Fruit fly (Drosophila melanogaster): ENCODE data around the gene Orct2.
A peak's percentile ranks its signal among the peaks of the same experiment; 100 is the strongest.

The Orct2 gene

dm6 chr3R:24276104-24277008, 3.5 kb downstream of the Orct2 start, which contains the start of gene Orct:
Orct (plus strand) TSS chr3R:24276260.
- TF ChIP-seq CG8478 (optimal IDR thresholded peaks at IDR 0.05) (no peak), CTCF (optimal IDR thresholded peaks at IDR 0.05) (no peak)

- TF ChIP-seq CG8478 (optimal IDR thresholded peaks at IDR 0.05) (no peak), CTCF (optimal IDR thresholded peaks at IDR 0.05) (no peak)
Observed at dm6 chr3R:24278738-24279137, 5.9 kb downstream of the Orct2 start.

DNA sequence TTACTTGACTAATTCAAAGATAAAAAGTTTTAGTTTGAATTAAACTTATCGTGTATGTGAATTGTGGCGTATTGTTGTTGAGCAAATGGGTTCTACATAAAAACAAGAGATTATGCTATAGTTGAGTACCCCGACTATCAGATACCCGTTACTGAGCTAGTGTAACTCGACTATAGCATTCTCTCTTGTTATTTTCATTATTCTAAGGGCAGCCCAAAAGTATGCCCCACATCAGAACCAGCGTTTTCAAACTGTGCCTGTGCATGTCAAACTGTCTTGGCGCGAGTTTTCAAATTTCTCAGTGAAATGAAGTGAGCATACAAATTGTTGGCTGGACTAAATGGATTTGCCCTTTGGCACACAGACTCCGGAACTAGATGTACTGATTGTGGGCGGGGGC, 6.5 kb downstream of the Orct2 start, which contains the start of gene shps:
TSS of gene shps (plus strand) at position 282 of the 400 bp plus-strand sequence.
- TF ChIP-seq CTCF (optimal IDR thresholded peaks at IDR 0.05) (peak; percentile 47 to 63), CG8478 (optimal IDR thresholded peaks at IDR 0.05) (no peak)

DNA sequence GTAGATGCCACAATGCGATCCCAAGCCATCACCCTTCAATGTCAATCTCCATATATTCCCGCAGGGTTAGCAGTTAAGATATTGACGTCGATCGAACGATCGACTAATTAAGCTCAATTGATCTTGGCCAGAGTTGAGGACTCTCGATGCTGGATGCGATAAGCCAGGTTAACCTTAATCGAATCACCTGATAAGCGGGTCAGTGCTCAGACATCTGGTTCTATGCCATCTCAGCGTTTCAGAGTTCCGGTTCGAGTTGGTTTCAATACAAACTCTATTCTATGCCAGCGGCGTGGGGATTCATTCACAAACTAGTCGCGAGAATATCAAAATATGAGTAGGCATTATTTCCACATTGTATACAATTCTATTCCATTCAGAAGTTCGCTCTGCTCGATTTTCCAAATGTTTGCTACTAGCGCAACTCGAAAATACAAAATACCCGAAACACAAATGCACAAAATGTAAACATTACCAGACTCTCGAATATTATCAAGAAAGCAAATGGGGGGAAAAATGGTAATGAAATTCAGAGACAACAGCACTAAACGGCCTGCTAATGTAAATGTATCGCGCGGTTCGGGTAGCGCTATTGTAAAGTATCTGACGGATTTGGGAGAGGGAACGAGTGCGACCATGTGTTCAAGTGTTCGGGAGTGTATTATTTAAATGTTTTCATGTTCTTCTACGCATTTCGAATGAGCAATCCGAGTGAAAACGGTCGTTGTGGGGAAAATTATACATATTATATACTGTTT, 9.9 kb downstream of the Orct2 start:
- TF ChIP-seq CTCF (optimal IDR thresholded peaks at IDR 0.05) (no peak), CG8478 (optimal IDR thresholded peaks at IDR 0.05) (no peak)

dm6 chr3R:24283582-24284085, 10.8 kb downstream of the Orct2 start, which contains the start of gene CG6356:
CG6356 (plus strand) TSS chr3R:24283955.
- no peak for TF ChIP-seq CG8478 (optimal IDR thresholded peaks at IDR 0.05)
- TF ChIP-seq CTCF (optimal IDR thresholded peaks at IDR 0.05) = no peak

DNA sequence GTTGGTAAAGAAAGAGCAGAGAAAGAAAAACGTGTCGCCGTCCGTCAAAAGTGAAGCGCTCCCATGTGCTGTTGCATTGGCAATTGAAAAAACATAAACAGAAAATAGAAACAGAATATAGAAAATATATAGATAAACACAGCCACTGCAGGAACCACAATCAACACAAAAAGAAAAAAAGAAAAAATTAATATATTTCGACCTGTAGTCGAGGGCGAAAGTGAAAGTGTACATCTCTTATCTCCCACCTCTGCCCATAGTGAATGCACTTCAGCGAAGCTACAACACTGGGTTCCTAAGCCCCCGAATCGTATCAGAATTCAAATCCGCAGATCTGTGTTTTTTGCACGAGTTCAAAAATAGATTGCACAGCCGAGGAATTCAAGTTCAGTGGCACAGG, 11.3 kb downstream of the Orct2 start:
- TF ChIP-seq CTCF (optimal IDR thresholded peaks at IDR 0.05) (no peak), CG8478 (optimal IDR thresholded peaks at IDR 0.05) (no peak)

- TF ChIP-seq CTCF (optimal IDR thresholded peaks at IDR 0.05) = no peak
- TF ChIP-seq CG8478 (optimal IDR thresholded peaks at IDR 0.05) = no peak
Observed at dm6 chr3R:24285423-24285822, 12.6 kb downstream of the Orct2 start.

dm6 chr3R:24287157-24287556, 14.3 kb downstream of the Orct2 start:
- no peak for TF ChIP-seq CTCF (optimal IDR thresholded peaks at IDR 0.05)
- no peak for TF ChIP-seq CG8478 (optimal IDR thresholded peaks at IDR 0.05)

DNA sequence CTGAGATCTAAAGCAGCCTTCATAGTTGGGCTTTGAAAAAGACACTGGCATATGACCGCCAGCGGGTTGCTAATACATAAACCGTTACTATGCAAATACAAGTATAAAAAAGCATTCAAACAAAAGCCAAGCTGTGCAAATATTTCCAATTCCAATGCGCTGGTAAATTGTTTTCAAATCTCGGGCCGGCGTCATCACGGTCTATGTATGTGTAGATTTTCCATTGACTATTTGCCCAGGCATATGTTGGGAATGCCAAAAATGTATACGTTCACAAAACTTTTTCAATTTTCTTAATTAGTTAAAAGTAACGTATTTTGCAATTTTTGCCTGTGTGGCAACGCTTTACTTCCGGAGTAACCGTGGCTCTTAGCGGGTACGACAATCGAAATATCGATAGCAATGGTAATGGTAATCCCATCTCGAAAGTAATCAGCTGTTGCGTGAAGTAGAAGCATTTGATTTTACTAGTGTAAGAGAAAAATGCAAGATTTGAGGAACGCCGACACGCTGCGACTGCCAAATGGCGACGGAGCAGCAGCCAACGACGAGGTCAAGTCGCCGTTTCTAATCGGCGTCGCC, 17.0 kb downstream of the Orct2 start, which contains the start of the genes CG34290 and Uck:
TSS of gene CG34290 (minus strand) at position 51 of the 582 bp plus-strand sequence.
TSS of gene Uck (plus strand) at position 405 of the 582 bp plus-strand sequence.
- TF ChIP-seq CG8478 (optimal IDR thresholded peaks at IDR 0.05) = no peak
- TF ChIP-seq CTCF (optimal IDR thresholded peaks at IDR 0.05) = peak; percentile 3 to 29

DNA sequence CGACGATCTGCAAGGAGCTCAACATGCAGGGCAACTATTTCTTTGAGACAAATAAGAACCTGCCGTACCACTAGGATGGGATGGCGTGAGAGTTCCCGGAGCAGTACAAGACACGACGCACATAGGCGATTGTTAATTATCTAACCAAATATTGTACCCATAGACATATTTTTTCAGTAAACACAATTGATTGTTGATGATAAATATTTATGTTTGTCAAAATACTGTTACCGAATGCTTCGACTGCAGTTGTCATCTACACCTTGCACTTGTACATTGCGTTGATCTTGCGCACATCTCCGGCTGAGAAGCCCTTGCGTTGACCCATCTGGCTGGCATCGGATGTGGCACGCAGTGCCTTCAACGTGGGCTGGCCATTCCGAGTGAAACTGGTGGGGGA, 20.3 kb downstream of the Orct2 start:
- TF ChIP-seq CTCF (optimal IDR thresholded peaks at IDR 0.05) (no peak), CG8478 (optimal IDR thresholded peaks at IDR 0.05) (no peak)

dm6 chr3R:24294299-24294698, 21.5 kb downstream of the Orct2 start, which contains the start of gene CG5715:
CG5715 (minus strand) TSS chr3R:24294399.
- TF ChIP-seq CG8478 (optimal IDR thresholded peaks at IDR 0.05) (no peak), CTCF (optimal IDR thresholded peaks at IDR 0.05) (no peak)

DNA sequence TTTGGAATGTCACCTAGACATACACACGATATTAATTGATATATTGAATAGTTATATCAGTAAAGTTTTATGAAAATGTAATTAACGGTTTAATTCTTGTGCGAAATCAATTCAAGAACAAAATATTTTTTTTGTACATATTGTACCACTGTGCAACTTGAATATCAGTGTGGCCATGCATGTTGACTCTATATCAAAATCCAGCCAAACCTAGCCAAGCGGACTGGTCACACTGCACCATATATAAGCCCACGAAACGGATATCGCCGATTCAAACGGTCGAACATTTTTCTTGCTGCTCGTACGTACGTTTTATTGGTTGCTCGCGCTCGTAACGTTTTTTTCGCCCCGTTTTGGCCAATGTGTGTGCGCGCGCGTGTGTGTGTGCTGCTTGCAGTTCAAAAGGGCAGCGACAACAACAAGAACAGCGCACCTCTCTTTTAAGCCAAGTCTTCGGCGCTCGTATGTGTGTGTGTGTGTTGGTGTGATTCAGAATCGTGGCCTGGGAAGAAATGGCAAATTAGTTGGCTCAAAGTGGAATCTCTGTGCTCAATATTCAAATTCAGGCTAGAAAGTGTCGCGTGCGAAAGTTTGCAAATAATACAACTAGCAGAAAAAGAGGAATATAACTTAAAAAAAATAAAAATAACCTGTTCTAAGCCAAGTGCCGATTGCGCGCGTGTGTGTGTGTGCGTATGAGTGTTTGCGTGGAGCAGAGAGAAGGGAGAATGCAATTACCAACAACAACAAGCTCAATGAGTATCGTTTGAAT, 22.1 kb downstream of the Orct2 start, which contains the start of gene crb:
TSS of gene crb (plus strand) at position 295 of the 772 bp plus-strand sequence.
- TF ChIP-seq CTCF (optimal IDR thresholded peaks at IDR 0.05) (no peak), CG8478 (optimal IDR thresholded peaks at IDR 0.05) (no peak)

dm6 chr3R:24295556-24296465, 23.0 kb downstream of the Orct2 start:
- no peak for TF ChIP-seq CG8478 (optimal IDR thresholded peaks at IDR 0.05)
- TF ChIP-seq CTCF (optimal IDR thresholded peaks at IDR 0.05) = no peak
